Worm (Caenorhabditis elegans) whole organism, L4 larva: ENCODE measurements around the gene F35A5.8.

Experiments
- Y75B8A.6 ChIP-seq: fragments of 200-800 bp; sonication (Bioruptor generic); IDR thresholded peaks from 2 replicates; pipeline ENCODE4 v1.3.6; 2022; ENCODE audit warnings: missing genetic modification reagents, missing genetic modification characterization, missing compliant biosample characterization
- fkh-10 ChIP-seq: fragments of 150-350 bp; optimal IDR thresholded peaks from 2 replicates; lab custom pipeline; 2014; ENCODE audit warnings: missing biosample characterization, missing genetic modification reagents, missing genetic modification characterization
- lin-15B ChIP-seq: fragments of 150-350 bp; sonication (generic microtip); optimal IDR thresholded peaks from 3 replicates; lab custom pipeline; 2014; ENCODE audit warnings: missing biosample characterization, missing genetic modification characterization
- lir-3 ChIP-seq: sonication (generic microtip); optimal IDR thresholded peaks from 2 replicates; lab custom pipeline; 2016; ENCODE audit warnings: mild to moderate bottlenecking, missing genetic modification characterization, missing compliant biosample characterization
- lsy-2 ChIP-seq, 2 experiments: fragments of 150-350 bp in 1 of 2; sonication (generic microtip) in 1 of 2; optimal IDR thresholded peaks; 2 replicates each; lab custom pipeline; 2014 to 2017; ENCODE audit warnings: missing biosample characterization in 2 of 2, missing genetic modification characterization in 2 of 2
- mep-1 ChIP-seq: fragments of 150-350 bp; sonication (generic microtip); optimal IDR thresholded peaks from 3 replicates; lab custom pipeline; 2014; ENCODE audit warnings: missing biosample characterization, missing genetic modification characterization
- pha-4 ChIP-seq, 2 experiments: fragments of 150-350 bp in 1 of 2; fragments of 200-800 bp in 1 of 2; sonication (Bioruptor generic) in 1 of 2; IDR thresholded peaks in 1 of 2; optimal IDR thresholded peaks in 1 of 2; 2 replicates each; pipeline versions ENCODE4 v1.3.6 to Lab custom; 2014 to 2022; ENCODE audit warnings: missing genetic modification characterization in 2 of 2, missing genetic modification reagents in 2 of 2, missing biosample characterization in 1 of 2, missing compliant biosample characterization in 1 of 2
- vab-7 ChIP-seq: fragments of 200-800 bp; sonication (Bioruptor generic); IDR thresholded peaks from 2 replicates; pipeline ENCODE4 v1.3.6; 2022; ENCODE audit warnings: missing genetic modification reagents, missing genetic modification characterization, missing compliant biosample characterization

- no peak for TF ChIP-seq fkh-10
- TF ChIP-seq pha-4 (GFP tag; IDR thresholded peaks at IDR 0.05; lab: Robert Waterston, UW), result no peak
- no peak for TF ChIP-seq pha-4 (tag; optimal IDR thresholded peaks at IDR 0.05; lab: Kevin White, UChicago)
- TF ChIP-seq vab-7, result no peak
- no peak for TF ChIP-seq lin-15B (tag; lab: Kevin White, UChicago)
- TF ChIP-seq mep-1 (tag; lab: Kevin White, UChicago), result no peak
- TF ChIP-seq lir-3, result no peak
- TF ChIP-seq lsy-2 (tag; optimal IDR thresholded peaks at IDR 0.05; lab: Kevin White, UChicago), result no peak
- no peak for TF ChIP-seq Y75B8A.6 (GFP tag; lab: Robert Waterston, UW)
These were observed 30.9 kb upstream of the F35A5.8 start for ce11 chrX:3833964-3834840.
